Fruit fly (Drosophila melanogaster): ENCODE measurements around the gene Or71a.

The Or71a gene

DNA sequence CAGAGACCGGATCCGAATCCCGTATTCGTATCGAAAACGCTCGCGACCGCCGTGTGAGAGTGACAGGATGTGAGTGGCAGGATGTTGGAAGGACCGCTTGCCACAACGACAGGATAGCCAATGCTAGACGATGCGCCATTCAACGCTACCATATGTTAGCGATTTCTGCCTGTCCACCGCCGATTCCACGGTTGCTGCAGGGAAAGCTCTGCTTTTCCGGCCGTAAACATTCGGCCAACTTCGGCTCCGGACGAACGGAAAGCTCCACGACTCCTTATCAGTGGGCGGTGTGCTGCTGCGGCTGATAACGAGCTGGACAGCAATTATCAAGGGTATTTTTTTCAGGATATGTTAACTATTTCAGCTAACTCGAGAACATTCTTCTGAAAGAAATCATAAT, 13.4 kb downstream of the Or71a start, which contains the start of gene Sytbeta:
Gene Sytbeta (minus strand): TSS at position 101 of the 400 bp plus-strand sequence.
- TF ChIP-seq prd (optimal IDR thresholded peaks at IDR 0.05), result no peak
- TF ChIP-seq prd (GFP tag; IDR thresholded peaks at IDR 0.05), result no peak
- no peak for TF ChIP-seq vvl (GFP tag; IDR thresholded peaks at IDR 0.05)
- no peak for TF ChIP-seq CG11696 (GFP tag; IDR thresholded peaks at IDR 0.05)
- TF ChIP-seq CG17359 (tag; optimal IDR thresholded peaks at IDR 0.05), result no peak
- TF ChIP-seq Dll (GFP tag; IDR thresholded peaks at IDR 0.05; ENCODE audit: partially characterized antibody), result no peak
- TF ChIP-seq ken (GFP tag; IDR thresholded peaks at IDR 0.05), result 0 out of 3 replicates have a peak, but pooled peaks have one; percentile 18
- TF ChIP-seq Deaf1 (tag; optimal IDR thresholded peaks at IDR 0.05), result peak; percentile 89
- TF ChIP-seq Blimp-1 (GFP tag; optimal IDR thresholded peaks at IDR 0.05), result no peak
- TF ChIP-seq CG11093 (GFP tag; IDR thresholded peaks at IDR 0.05), result 0 out of 3 replicates have a peak, but pooled peaks have one; percentile 15
- no peak for TF ChIP-seq lov (optimal IDR thresholded peaks at IDR 0.05)
- no peak for TF ChIP-seq lov (GFP tag; IDR thresholded peaks at IDR 0.05)
- TF ChIP-seq Med (GFP tag), result peak; percentile 62
- no peak for TF ChIP-seq dysf (GFP tag; IDR thresholded peaks at IDR 0.05)
- no peak for TF ChIP-seq CG12236 (GFP tag; optimal IDR thresholded peaks at IDR 0.05)
- TF ChIP-seq gsb (GFP tag; IDR thresholded peaks at IDR 0.05), result no peak
- no peak for TF ChIP-seq CG10431 (GFP tag; optimal IDR thresholded peaks at IDR 0.05)
- TF ChIP-seq CG3726 (GFP tag; IDR thresholded peaks at IDR 0.05), result 0 out of 3 replicates have a peak, but pooled peaks have one; percentile 33
- 0 out of 3 replicates have a peak, but pooled peaks have one; percentile 5 for TF ChIP-seq CG11456 (GFP tag; IDR thresholded peaks at IDR 0.05)
- no peak for TF ChIP-seq Nf-YA (GFP tag; IDR thresholded peaks at IDR 0.05)
- TF ChIP-seq CG32532 (GFP tag; IDR thresholded peaks at IDR 0.05), result no peak
- no peak for TF ChIP-seq Taf1 (GFP tag; IDR thresholded peaks at IDR 0.05)

DNA sequence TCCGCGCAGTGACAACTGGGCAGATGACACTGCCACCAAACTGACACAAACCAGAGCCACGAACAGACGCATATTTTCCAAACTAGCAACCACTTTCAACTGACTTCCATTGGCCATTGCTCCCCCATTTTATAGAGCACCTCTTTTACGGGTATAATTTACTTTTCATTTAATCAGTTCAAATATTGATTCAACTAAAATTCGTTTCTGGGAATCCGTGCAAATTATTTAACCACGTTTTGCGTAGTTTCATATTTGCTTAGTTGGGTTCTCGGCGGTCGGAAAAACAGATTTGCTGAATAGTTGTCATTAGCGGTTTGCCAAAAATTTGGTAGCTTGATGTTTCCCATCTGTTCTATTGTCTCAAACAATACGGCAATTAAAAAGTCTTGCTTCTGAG, 16.6 kb downstream of the Or71a start, which contains the start of gene CG13460:
Gene CG13460 (minus strand): TSS at position 101 of the 400 bp plus-strand sequence.
- TF ChIP-seq CG32767 (GFP tag; IDR thresholded peaks at IDR 0.05) (no peak), ATbp (GFP tag; optimal IDR thresholded peaks at IDR 0.05) (no peak), Opbp (GFP tag; IDR thresholded peaks at IDR 0.05; ENCODE audit: partially characterized antibody) (no peak), Bteb2 (GFP tag; optimal IDR thresholded peaks at IDR 0.05) (no peak), CG16815 (GFP tag; optimal IDR thresholded peaks at IDR 0.05) (no peak)

DNA sequence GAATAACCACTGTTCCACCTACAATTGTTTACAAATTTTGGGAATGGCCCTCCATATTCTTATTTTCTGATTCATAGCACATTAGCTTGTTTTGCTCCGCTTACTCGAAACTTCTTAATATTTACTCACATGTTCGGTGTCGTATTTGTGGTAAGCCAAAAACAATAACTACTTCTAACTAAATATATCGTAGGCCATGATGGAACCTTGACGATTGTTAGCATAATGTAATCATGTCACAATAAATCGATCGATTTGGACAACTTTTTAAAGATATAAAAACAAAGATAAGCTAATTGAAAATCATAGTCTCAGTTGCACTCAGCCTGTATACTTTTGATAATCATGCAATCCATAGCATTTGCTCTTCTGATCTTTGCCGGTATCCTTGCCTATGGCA, 23.8 kb downstream of the Or71a start, which contains the start of gene EAChm:
Gene EAChm (plus strand): TSS at position 301 of the 400 bp plus-strand sequence.
- no peak for TF ChIP-seq CG14014 (GFP tag; IDR thresholded peaks at IDR 0.05)
- peak; percentile 11 for TF ChIP-seq Meics (GFP tag; optimal IDR thresholded peaks at IDR 0.05)

DNA sequence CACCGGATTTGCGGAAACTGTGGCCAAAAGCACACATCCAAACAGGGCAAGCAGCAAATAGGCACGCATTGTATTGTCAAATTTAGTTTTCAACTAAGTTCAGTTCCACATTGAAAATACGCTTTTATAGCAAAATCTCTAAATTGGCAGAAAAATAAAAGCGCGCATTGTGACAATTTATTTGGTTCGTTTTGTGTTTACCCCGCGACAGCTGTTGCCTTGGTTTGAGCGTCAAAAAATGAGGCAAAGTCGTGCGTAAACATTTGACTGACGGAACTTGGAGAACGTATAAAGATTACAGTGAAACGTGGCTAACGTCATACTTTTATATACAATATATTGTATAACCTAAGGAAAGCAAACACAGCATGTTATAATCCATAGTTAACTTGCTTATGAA, 24.2 kb downstream of the Or71a start, which contains the start of gene CG18649:
Gene CG18649 (minus strand): TSS at position 101 of the 400 bp plus-strand sequence.
- TF ChIP-seq CG7357 (GFP tag; IDR thresholded peaks at IDR 0.05), result no peak
- no peak for TF ChIP-seq CG10462 (GFP tag; optimal IDR thresholded peaks at IDR 0.05)
- TF ChIP-seq Rfx (GFP tag; IDR thresholded peaks at IDR 0.05), result peak; percentile 18; the same call in 1 of the 2 replicates
- TF ChIP-seq ab (GFP tag; optimal IDR thresholded peaks at IDR 0.05), result no peak
- no peak for TF ChIP-seq ro (GFP tag; IDR thresholded peaks at IDR 0.05)
- no peak for TF ChIP-seq sug (tag; optimal IDR thresholded peaks at IDR 0.05)
- TF ChIP-seq Sry-δ (GFP tag; optimal IDR thresholded peaks at IDR 0.05), result no peak
- TF ChIP-seq Myb (GFP tag; optimal IDR thresholded peaks at IDR 0.05), result no peak
- no peak for TF ChIP-seq slp2 (GFP tag; optimal IDR thresholded peaks at IDR 0.05)
- TF ChIP-seq CG31388 (GFP tag; optimal IDR thresholded peaks at IDR 0.05), result no peak
- peak; percentile 3 for TF ChIP-seq CG6765 (GFP tag; optimal IDR thresholded peaks at IDR 0.05)
- no peak for TF ChIP-seq pum (GFP tag; optimal IDR thresholded peaks at IDR 0.05)
- TF ChIP-seq CG11723 (GFP tag; optimal IDR thresholded peaks at IDR 0.05), result no peak
- TF ChIP-seq CG11696 (GFP tag; IDR thresholded peaks at IDR 0.05), result no peak
- TF ChIP-seq corto (GFP tag; optimal IDR thresholded peaks at IDR 0.05), result no peak
- no peak for TF ChIP-seq CG1529 (GFP tag; optimal IDR thresholded peaks at IDR 0.05)
- TF ChIP-seq h (optimal IDR thresholded peaks at IDR 0.05), result no peak
- no peak for TF ChIP-seq CG10366 (GFP tag; IDR thresholded peaks at IDR 0.05)
- TF ChIP-seq unpg (GFP tag; optimal IDR thresholded peaks at IDR 0.05), result no peak
- TF ChIP-seq sim (GFP tag; IDR thresholded peaks at IDR 0.05), result no peak
- no peak for TF ChIP-seq CG15601 (tag; optimal IDR thresholded peaks at IDR 0.05)
- peak; percentile 10 for TF ChIP-seq lab (GFP tag; optimal IDR thresholded peaks at IDR 0.05)
